Worm (Caenorhabditis elegans): Measurements from ENCODE around the gene F44A6.3.
A peak's percentile ranks its signal among the peaks of the same experiment; 100 is the strongest.

F44A6.3 gene

DNA sequence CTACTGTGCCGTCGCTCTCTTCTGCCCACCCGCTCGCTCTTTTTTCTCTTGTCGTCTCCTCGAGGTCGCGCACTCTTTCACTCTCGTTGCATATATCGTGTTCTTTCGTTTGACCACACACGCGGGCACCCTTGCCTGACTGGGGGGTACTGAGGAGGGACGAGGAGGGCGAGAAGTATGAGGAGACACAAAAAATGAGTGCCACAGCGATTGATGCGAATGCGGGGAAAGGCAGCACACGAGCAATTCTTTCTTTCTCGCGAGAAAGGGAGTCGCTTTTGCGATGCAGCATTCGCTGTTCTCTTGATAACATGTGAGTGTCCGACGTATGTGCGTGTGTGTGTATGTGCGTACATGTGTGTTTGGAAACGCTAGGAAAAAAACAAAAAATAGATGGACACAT, 24.1 kb upstream of the F44A6.3 start (continued):
- peak; percentile 86 for TF ChIP-seq set-16 (GFP tag; IDR thresholded peaks at IDR 0.05)
- peak; percentile 97 for TF ChIP-seq aha-1 (tag)
- peak; percentile 50 for TF ChIP-seq nhr-102 (tag; optimal IDR thresholded peaks at IDR 0.05)
- no peak for TF ChIP-seq Y75B8A.6 (GFP tag; IDR thresholded peaks at IDR 0.05)
- TF ChIP-seq mdl-1 (tag; optimal IDR thresholded peaks at IDR 0.05): peak; percentile 93 to 97
- no peak for TF ChIP-seq R02D3.7 (tag; optimal IDR thresholded peaks at IDR 0.05)
- TF ChIP-seq arid-1 (GFP tag; conservative IDR thresholded peaks at IDR 0.05): 0 out of 2 replicates have a peak, but pooled peaks have one; percentile 6
- TF ChIP-seq rbr-2 (tag; optimal IDR thresholded peaks at IDR 0.05): peak; percentile 92
- no peak for TF ChIP-seq vab-7 (GFP tag; IDR thresholded peaks at IDR 0.05)
- peak; percentile 13 for TF ChIP-seq jun-1 (tag; optimal IDR thresholded peaks at IDR 0.05)
- peak; percentile 14 for TF ChIP-seq ama-1 (optimal IDR thresholded peaks at IDR 0.05)
- no peak for TF ChIP-seq madf-9 (GFP tag; conservative IDR thresholded peaks at IDR 0.05)
- TF ChIP-seq spr-1 (tag; optimal IDR thresholded peaks at IDR 0.05): peak; percentile 13
- no peak for TF ChIP-seq fos-1 (tag; optimal IDR thresholded peaks at IDR 0.05)
- TF ChIP-seq nhr-237 (tag; optimal IDR thresholded peaks at IDR 0.05): no peak
- no peak for TF ChIP-seq ztf-11 (tag; optimal IDR thresholded peaks at IDR 0.05)
- TF ChIP-seq nhr-28 (tag; optimal IDR thresholded peaks at IDR 0.05): peak; percentile 85
- peak; percentile 91 for TF ChIP-seq hlh-11 (tag; optimal IDR thresholded peaks at IDR 0.05)
- peak; percentile 92 for TF ChIP-seq tra-1 (GFP tag; IDR thresholded peaks at IDR 0.05)
- TF ChIP-seq lin-39 (tag; optimal IDR thresholded peaks at IDR 0.05): no peak
- TF ChIP-seq dmd-6 (GFP tag; IDR thresholded peaks at IDR 0.05): peak; percentile 51
- TF ChIP-seq nhr-11 (tag; optimal IDR thresholded peaks at IDR 0.05): peak; percentile 86
- peak; percentile 64 for TF ChIP-seq nhr-77 (tag; optimal IDR thresholded peaks at IDR 0.05)
- TF ChIP-seq lin-13 (GFP tag; optimal IDR thresholded peaks at IDR 0.05): peak; percentile 26
- no peak for TF ChIP-seq lim-7 (GFP tag; IDR thresholded peaks at IDR 0.05)

DNA sequence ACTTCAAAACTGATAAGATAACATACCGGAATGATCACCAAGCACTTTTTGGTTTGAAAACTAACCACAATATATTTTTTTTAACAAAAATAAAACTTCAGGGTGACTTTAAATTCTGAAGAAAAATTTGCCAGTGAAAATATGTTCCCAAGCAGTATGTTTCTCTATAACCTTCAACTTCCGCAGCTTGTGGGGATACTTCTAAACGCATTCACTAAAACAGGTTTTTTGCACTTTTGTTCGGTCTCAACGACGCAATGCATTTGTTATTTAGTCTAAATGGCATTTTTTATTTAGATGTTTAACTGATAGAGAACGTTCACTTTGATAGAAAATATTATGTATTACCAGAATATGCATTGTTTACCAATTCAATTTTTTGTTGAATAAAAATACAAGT, 23.3 kb upstream of the F44A6.3 start:
- TF ChIP-seq nhr-48 (tag; optimal IDR thresholded peaks at IDR 0.05) (no peak), nhr-6 (tag; optimal IDR thresholded peaks at IDR 0.05) (no peak), lsy-2 (tag; optimal IDR thresholded peaks at IDR 0.05) (no peak), mdt-29 (GFP tag; IDR thresholded peaks at IDR 0.05) (no peak), lim-7 (GFP tag; IDR thresholded peaks at IDR 0.05) (no peak), snpc-1.2 (GFP tag; IDR thresholded peaks at IDR 0.05) (no peak), F26F4.8 (GFP tag; conservative IDR thresholded peaks at IDR 0.05) (no peak), lin-1 (GFP tag; IDR thresholded peaks at IDR 0.05) (no peak), daf-19 (GFP tag; conservative IDR thresholded peaks at IDR 0.05) (no peak), unc-39 (tag; optimal IDR thresholded peaks at IDR 0.05) (no peak), ztf-11 (tag; optimal IDR thresholded peaks at IDR 0.05) (no peak), nhr-111 (GFP tag; optimal IDR thresholded peaks at IDR 0.05) (no peak), zag-1 (tag; optimal IDR thresholded peaks at IDR 0.05) (no peak), dmd-6 (GFP tag; IDR thresholded peaks at IDR 0.05) (no peak)

DNA sequence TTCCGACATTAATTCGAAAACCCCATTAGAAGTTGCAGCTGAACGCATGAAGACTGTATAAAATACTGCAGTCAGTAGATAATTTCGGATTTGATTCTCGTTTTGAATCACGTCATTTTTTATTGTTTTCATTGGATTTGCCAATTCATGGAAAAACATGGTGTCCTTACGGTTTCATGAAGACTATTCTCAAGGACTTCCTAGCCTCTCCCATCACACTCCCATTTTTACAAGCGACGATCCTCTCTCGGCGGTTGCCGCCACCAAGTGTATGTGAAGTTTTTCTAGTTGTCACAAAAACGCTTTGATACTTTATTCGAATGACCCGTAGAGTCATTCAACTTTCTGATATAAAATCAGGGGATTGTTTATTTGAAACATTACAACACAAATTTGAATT, 22.8 kb upstream of the F44A6.3 start:
- TF ChIP-seq nhr-28 (tag; optimal IDR thresholded peaks at IDR 0.05) (peak; percentile 31), ztf-11 (tag; optimal IDR thresholded peaks at IDR 0.05) (no peak), aha-1 (tag) (peak; percentile 91), sdz-12 (GFP tag; optimal IDR thresholded peaks at IDR 0.05) (no peak), nhr-25 (tag; optimal IDR thresholded peaks at IDR 0.05; ENCODE audit: borderline replicate concordance, insufficient read depth) (peak; percentile 5)
